Worm (Caenorhabditis elegans) whole organism, young adult: ENCODE results near the gene sru-25.

Experiments used
- B0019.2 ChIP-seq: fragments of 200-800 bp; sonication (Bioruptor generic); conservative IDR thresholded peaks from 2 replicates; pipeline ENCODE4 v1.3.6; 2022; ENCODE audit warnings: missing genetic modification reagents, missing genetic modification characterization, missing compliant biosample characterization
- B0336.3 ChIP-seq: fragments of 200-800 bp; sonication (Bioruptor generic); IDR thresholded peaks from 2 replicates; pipeline ENCODE4 v1.3.6; 2022; ENCODE audit warnings: missing genetic modification characterization, missing compliant biosample characterization
- C06A6.2 ChIP-seq: fragments of 200-800 bp; sonication (Bioruptor generic); conservative IDR thresholded peaks from 2 replicates; pipeline ENCODE4 v1.3.6; 2022; ENCODE audit warnings: missing genetic modification characterization, missing compliant biosample characterization
- C17E4.6 ChIP-seq: fragments of 200-800 bp; sonication (Bioruptor generic); IDR thresholded peaks from 2 replicates; pipeline ENCODE4 v1.3.6; 2022; ENCODE audit warnings: missing genetic modification reagents, missing genetic modification characterization, missing compliant biosample characterization
- F37B4.10 ChIP-seq: fragments of 200-800 bp; sonication (Bioruptor generic); IDR thresholded peaks from 2 replicates; pipeline ENCODE4 v1.3.6; 2022; ENCODE audit warnings: missing genetic modification characterization, missing compliant biosample characterization
- Y53G8AR.9 ChIP-seq: fragments of 200-800 bp; sonication (Bioruptor generic); conservative IDR thresholded peaks from 2 replicates; pipeline ENCODE4 v1.3.6; 2022; ENCODE audit warnings: missing genetic modification reagents, missing genetic modification characterization, missing compliant biosample characterization
- Y67H2A.10 ChIP-seq: fragments of 200-800 bp; sonication (Bioruptor generic); conservative IDR thresholded peaks from 2 replicates; pipeline ENCODE4 v1.3.6; 2022; ENCODE audit warnings: missing genetic modification reagents, missing genetic modification characterization, missing compliant biosample characterization
- Y79H2A.3 ChIP-seq: fragments of 200-800 bp; sonication (Bioruptor generic); conservative IDR thresholded peaks from 2 replicates; pipeline ENCODE4 v1.3.6; 2022; ENCODE audit warnings: missing genetic modification reagents, missing genetic modification characterization, missing compliant biosample characterization
- atf-7 ChIP-seq: sonication (generic microtip); optimal IDR thresholded peaks from 2 replicates; lab custom pipeline; 2017; ENCODE audit warnings: mild to moderate bottlenecking, missing genetic modification characterization, missing compliant biosample characterization
- attf-3 ChIP-seq: fragments of 200-800 bp; sonication (Bioruptor generic); conservative IDR thresholded peaks from 2 replicates; pipeline ENCODE4 v1.3.6; 2022; ENCODE audit warnings: missing genetic modification reagents, missing genetic modification characterization, missing compliant biosample characterization
- cebp-1 ChIP-seq, 2 experiments: fragments of 200-800 bp in 1 of 2; sonication (Bioruptor generic) in 1 of 2; sonication (generic microtip) in 1 of 2; IDR thresholded peaks in 1 of 2; optimal IDR thresholded peaks in 1 of 2; 2 replicates each; pipeline versions ENCODE4 v1.3.6 to Lab custom; 2017 to 2022; ENCODE audit warnings: missing compliant biosample characterization in 2 of 2, missing genetic modification characterization in 2 of 2, mild to moderate bottlenecking in 1 of 2, missing genetic modification reagents in 1 of 2, moderate library complexity in 1 of 2
- ceh-100 ChIP-seq: fragments of 200-800 bp; sonication (Bioruptor generic); IDR thresholded peaks from 2 replicates; pipeline ENCODE4 v1.3.6; 2022; ENCODE audit warnings: missing genetic modification reagents, missing genetic modification characterization, missing compliant biosample characterization
- ceh-27 ChIP-seq: fragments of 200-800 bp; sonication (Bioruptor generic); optimal IDR thresholded peaks from 2 replicates; lab custom pipeline; 2018; ENCODE audit warnings: mild to moderate bottlenecking, missing genetic modification characterization, moderate library complexity, missing compliant biosample characterization
- ceh-40 ChIP-seq: fragments of 200-800 bp; sonication (Bioruptor generic); IDR thresholded peaks from 2 replicates; pipeline ENCODE4 v1.3.6; 2022; ENCODE audit warnings: missing genetic modification characterization, missing compliant biosample characterization
- chd-7 ChIP-seq: sonication (generic microtip); optimal IDR thresholded peaks from 2 replicates; lab custom pipeline; 2016; ENCODE audit warnings: mild to moderate bottlenecking, missing genetic modification characterization, moderate library complexity, missing compliant biosample characterization
- dpl-1 ChIP-seq: fragments of 150-350 bp; optimal IDR thresholded peaks from 2 replicates; lab custom pipeline; 2014; ENCODE audit warnings: missing biosample characterization, missing genetic modification reagents, missing genetic modification characterization
- egl-18 ChIP-seq: fragments of 200-800 bp; sonication (Bioruptor generic); IDR thresholded peaks from 2 replicates; pipeline ENCODE4 v1.3.6; 2022; ENCODE audit warnings: missing genetic modification reagents, missing genetic modification characterization, missing compliant biosample characterization
- egl-44 ChIP-seq: fragments of 200-800 bp; sonication (Bioruptor generic); IDR thresholded peaks from 2 replicates; pipeline ENCODE4 v1.3.6; 2022; ENCODE audit warnings: missing genetic modification reagents, missing genetic modification characterization, missing compliant biosample characterization
- ekl-4 ChIP-seq: fragments of 200-800 bp; sonication (Bioruptor generic); IDR thresholded peaks from 2 replicates; pipeline ENCODE4 v1.3.6; 2022; ENCODE audit warnings: missing genetic modification reagents, missing genetic modification characterization, missing compliant biosample characterization
- hlh-12 ChIP-seq: sonication (generic microtip); optimal IDR thresholded peaks from 2 replicates; lab custom pipeline; 2016; ENCODE audit warnings: missing genetic modification characterization, missing compliant biosample characterization
- hlh-26 ChIP-seq: fragments of 200-800 bp; sonication (Bioruptor generic); conservative IDR thresholded peaks from 2 replicates; pipeline ENCODE4 v1.3.6; 2022; ENCODE audit warnings: missing genetic modification reagents, missing genetic modification characterization, missing compliant biosample characterization
- hrde-1 ChIP-seq: sonication (generic microtip); optimal IDR thresholded peaks from 2 replicates; lab custom pipeline; 2016; ENCODE audit warnings: missing genetic modification characterization, mild to moderate bottlenecking, missing compliant biosample characterization, moderate library complexity, missing genotype, missing genetic modification reagents, borderline replicate concordance
- let-607 ChIP-seq, 2 experiments: fragments of 200-800 bp in 1 of 2; sonication (Bioruptor generic) in 1 of 2; sonication (generic microtip) in 1 of 2; optimal IDR thresholded peaks; 2 replicates each; lab custom pipeline; 2016 to 2018; ENCODE audit warnings: mild to moderate bottlenecking in 2 of 2, missing compliant biosample characterization in 2 of 2, missing genetic modification characterization in 2 of 2, moderate library complexity in 2 of 2, missing genotype in 1 of 2
- lir-1 ChIP-seq: fragments of 200-800 bp; sonication (Bioruptor generic); conservative IDR thresholded peaks from 2 replicates; pipeline ENCODE4 v1.3.6; 2022; ENCODE audit warnings: missing genetic modification reagents, missing genetic modification characterization, missing compliant biosample characterization
- lsy-27 ChIP-seq: sonication (generic microtip); optimal IDR thresholded peaks from 2 replicates; lab custom pipeline; 2017; ENCODE audit warnings: missing genetic modification characterization, mild to moderate bottlenecking, missing compliant biosample characterization, antibody characterized with exemption, missing genotype, borderline replicate concordance; ENCODE audit not compliant: insufficient read depth
- madf-6 ChIP-seq: fragments of 200-800 bp; sonication (Bioruptor generic); IDR thresholded peaks from 2 replicates; pipeline ENCODE4 v1.3.6; 2022; ENCODE audit warnings: missing genetic modification reagents, missing genetic modification characterization, missing compliant biosample characterization
- nhr-80 ChIP-seq: sonication (generic microtip); optimal IDR thresholded peaks from 2 replicates; lab custom pipeline; 2016; ENCODE audit warnings: missing genetic modification characterization, missing compliant biosample characterization
- sdz-38 ChIP-seq: sonication (generic microtip); optimal IDR thresholded peaks from 2 replicates; lab custom pipeline; 2016; ENCODE audit warnings: missing genotype, missing genetic modification characterization, missing compliant biosample characterization
- snpc-1.3 ChIP-seq: sonication (generic microtip); optimal IDR thresholded peaks from 2 replicates; lab custom pipeline; 2017; ENCODE audit warnings: missing genetic modification characterization, mild to moderate bottlenecking, missing compliant biosample characterization, antibody characterized with exemption, moderate library complexity, missing genotype, missing genetic modification reagents; ENCODE audit not compliant: insufficient read depth
- somi-1 ChIP-seq: fragments of 200-800 bp; sonication (Bioruptor generic); optimal IDR thresholded peaks from 2 replicates; lab custom pipeline; 2018; ENCODE audit warnings: mild to moderate bottlenecking, missing genetic modification characterization, missing compliant biosample characterization
- unc-62 ChIP-seq: fragments of 150-350 bp; optimal IDR thresholded peaks from 2 replicates; lab custom pipeline; 2014; ENCODE audit warnings: missing biosample characterization, missing genetic modification reagents, missing genetic modification characterization
- ztf-25 ChIP-seq: fragments of 200-800 bp; sonication (Bioruptor generic); IDR thresholded peaks from 2 replicates; pipeline ENCODE4 v1.3.6; 2022; ENCODE audit warnings: missing genetic modification reagents, missing genetic modification characterization, missing compliant biosample characterization
- ztf-26 ChIP-seq: sonication (generic microtip); optimal IDR thresholded peaks from 2 replicates; lab custom pipeline; 2017; ENCODE audit warnings: missing genetic modification characterization, missing compliant biosample characterization

Gene sru-25

ce11 chrV:699489-700129 is 25.5 kb upstream of the sru-25 start, which contains the start of the genes ugt-29 and srx-5:
Gene ugt-29, minus strand, starts transcription at chrV:699589.
Gene srx-5, plus strand, starts transcription at chrV:700079.
- TF ChIP-seq atf-7 (tag; lab: Kevin White, UChicago) (no peak), let-607 (tag; optimal IDR thresholded peaks at IDR 0.05; lab: Kevin White, UChicago) (no peak), nhr-80 (peak; percentile 39), lir-1 (no peak)

DNA sequence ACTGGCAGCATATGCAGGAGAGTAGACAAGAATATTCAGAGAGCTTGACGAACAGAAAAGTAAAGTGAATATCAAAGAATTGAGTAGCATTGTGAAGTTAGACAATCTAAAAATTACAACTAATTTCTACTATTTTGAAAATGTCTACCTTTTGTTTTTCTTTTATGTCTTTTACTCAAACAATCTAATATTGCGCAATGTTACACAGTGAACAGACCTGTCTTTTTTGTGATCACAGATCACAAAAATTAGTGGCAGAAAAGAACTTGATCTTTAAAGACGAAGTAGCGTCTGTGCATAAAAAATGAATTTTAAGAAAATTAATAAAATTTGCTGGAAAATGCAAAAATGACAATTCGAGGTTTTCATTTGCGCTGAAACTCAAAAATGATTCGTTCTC is 24.9 kb upstream of the sru-25 start:
- TF ChIP-seq lsy-27 (tag; lab: Kevin White, UChicago) (no peak), ceh-100 (GFP tag; lab: Robert Waterston, UW) (no peak), dpl-1 (GFP tag; lab: Kevin White, UChicago) (no peak), unc-62 (GFP tag; lab: Kevin White, UChicago) (no peak)

DNA sequence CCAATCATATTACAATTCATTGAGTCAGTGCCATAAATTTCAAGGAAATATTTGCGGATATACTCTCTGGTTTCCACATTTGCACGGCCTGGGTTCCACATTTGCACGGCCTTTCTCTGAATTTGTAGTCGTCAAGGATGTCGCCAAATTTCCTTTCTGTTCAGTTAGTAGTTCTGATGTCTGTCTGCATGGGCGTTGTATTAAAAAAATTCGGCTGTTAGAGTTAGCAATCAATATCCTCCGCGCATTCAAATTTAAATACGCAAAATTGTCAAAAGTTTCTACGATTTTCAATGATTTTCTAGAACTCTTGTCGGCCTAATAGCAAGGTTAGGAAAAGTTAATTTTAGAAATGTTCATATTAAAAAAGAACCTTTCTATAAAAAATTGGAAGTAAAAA is 21.8 kb upstream of the sru-25 start, which contains the start of gene srj-52:
Gene srj-52 (minus strand): TSS at position 101 of the 400 bp plus-strand sequence.
- TF ChIP-seq C06A6.2 (GFP tag; lab: Robert Waterston, UW) (no peak), sdz-38 (tag; lab: Kevin White, UChicago) (no peak)

DNA sequence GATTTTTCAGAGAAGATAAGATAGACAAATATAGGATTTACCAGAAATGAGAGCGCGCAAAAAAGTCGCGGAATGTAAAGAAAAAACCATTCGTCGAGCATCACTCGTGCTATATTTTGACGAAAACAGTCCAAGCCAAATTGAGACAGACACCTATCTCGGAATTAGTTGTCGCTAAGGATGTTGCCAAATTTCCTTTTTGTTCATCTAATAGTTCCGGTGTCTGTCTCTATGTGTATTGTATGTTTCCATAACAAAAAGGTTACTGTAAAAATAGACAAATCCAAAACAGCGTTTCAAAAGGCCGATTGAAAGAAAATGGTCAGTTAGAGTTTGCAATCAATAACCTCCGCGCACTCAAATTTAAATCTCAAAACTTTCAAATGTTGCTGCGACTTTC is 20.5 kb upstream of the sru-25 start, which contains the start of gene srj-53:
Gene srj-53 (minus strand): TSS at position 101 of the 400 bp plus-strand sequence.
- TF ChIP-seq hlh-12 (tag; lab: Kevin White, UChicago) (no peak), hrde-1 (tag; lab: Kevin White, UChicago) (no peak), chd-7 (no peak), C17E4.6 (no peak), egl-44 (GFP tag; lab: Robert Waterston, UW) (no peak), B0019.2 (GFP tag; lab: Robert Waterston, UW) (no peak), B0336.3 (GFP tag; lab: Robert Waterston, UW) (no peak), hlh-26 (GFP tag; lab: Robert Waterston, UW) (no peak), ceh-40 (GFP tag; lab: Robert Waterston, UW) (no peak), madf-6 (GFP tag; lab: Robert Waterston, UW) (no peak), ekl-4 (no peak)
- TF ChIP-seq, all 124 proteins: peak for 0

DNA sequence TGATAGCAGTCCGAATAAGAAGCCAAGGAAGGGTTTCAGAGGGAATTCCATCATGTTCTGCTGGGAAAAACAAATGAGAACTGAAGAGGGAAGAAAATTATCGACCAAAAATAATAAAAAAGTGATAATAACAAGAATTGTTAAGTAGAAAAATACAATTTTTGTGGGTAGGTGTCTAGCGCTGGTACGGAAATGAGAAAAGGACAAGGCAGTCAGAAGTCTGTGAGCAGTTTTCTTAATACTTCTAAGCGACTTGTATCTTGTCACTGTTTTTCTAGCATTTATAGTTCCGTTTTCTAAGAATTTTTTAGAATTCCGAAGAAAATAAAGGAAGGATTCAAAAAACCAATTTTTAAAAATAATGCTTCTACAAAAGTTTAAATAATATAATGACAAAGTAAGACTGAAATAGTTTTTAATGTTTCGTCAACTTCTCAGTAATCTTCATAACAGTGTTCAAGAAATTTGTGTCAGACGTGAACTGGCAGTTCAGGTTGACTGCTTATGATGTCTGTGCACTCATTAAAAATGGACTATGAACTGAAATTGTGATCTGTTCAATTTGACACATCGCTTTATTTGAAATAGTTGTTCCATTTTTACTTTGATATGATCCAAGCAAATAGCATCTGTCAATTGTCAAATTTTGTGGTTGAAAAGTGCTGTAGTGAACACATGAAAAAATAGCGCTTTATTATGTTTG is 18.8 kb upstream of the sru-25 start, which contains the start of gene srx-4:
Gene srx-4 (minus strand): TSS at position 51 of the 703 bp plus-strand sequence.
- TF ChIP-seq F37B4.10 (GFP tag; lab: Robert Waterston, UW) = no peak
- TF ChIP-seq hlh-26 (GFP tag; lab: Robert Waterston, UW) = no peak
- no peak for TF ChIP-seq attf-3 (GFP tag; lab: Robert Waterston, UW)
- TF ChIP-seq somi-1 (GFP tag; lab: Kevin White, UChicago) = no peak
- TF ChIP-seq Y79H2A.3 = no peak
- TF ChIP-seq Y67H2A.10 = no peak
- no peak for TF ChIP-seq cebp-1 (GFP tag; IDR thresholded peaks at IDR 0.05; lab: Robert Waterston, UW)
- no peak for TF ChIP-seq cebp-1 (tag; optimal IDR thresholded peaks at IDR 0.05; lab: Kevin White, UChicago)
- no peak for TF ChIP-seq snpc-1.3 (tag; lab: Kevin White, UChicago)
- no peak for TF ChIP-seq ztf-25 (GFP tag; lab: Robert Waterston, UW)
- no peak for TF ChIP-seq egl-18 (GFP tag; lab: Robert Waterston, UW)
- no peak for TF ChIP-seq ceh-27 (GFP tag; lab: Kevin White, UChicago)
- no peak for TF ChIP-seq Y53G8AR.9 (GFP tag; lab: Robert Waterston, UW)
- TF ChIP-seq ztf-26 = no peak
- TF ChIP-seq, all 124 proteins: peak for 0
